Worm (Caenorhabditis elegans): ENCODE measurements around the gene rps-11.

ce11 chrIV:11572524-11572923 lies 29.9 kb upstream of the rps-11 start:
- no peak for TF ChIP-seq tab-1 (GFP tag; IDR thresholded peaks at IDR 0.05)
- TF ChIP-seq med-1 (GFP tag; optimal IDR thresholded peaks at IDR 0.05; ENCODE audit: insufficient read depth) = no peak

Measured in whole organism, midembryonic.